Fruit fly (Drosophila melanogaster) whole organism, embryonic: ENCODE data around the gene FucTD.

Experiments
- Awh ChIP-seq: fragments of 200-800 bp; sonication (Bioruptor generic); IDR thresholded peaks from 2 replicates; pipeline ENCODE4, ENCODE4 v1.3.6; 2022; ENCODE audit warnings: missing biosample characterization, missing genetic modification characterization
- B-H1 ChIP-seq: fragments of 200-800 bp; sonication (Bioruptor generic); IDR thresholded peaks from 3 replicates; pipeline ENCODE4 v1.3.6; 2022; ENCODE audit warnings: missing biosample characterization, missing genetic modification characterization
- CG10462 ChIP-seq: fragments of 200-800 bp; sonication (Bioruptor generic); optimal IDR thresholded peaks from 2 replicates; lab custom pipeline; 2016; ENCODE audit warnings: missing biosample characterization, missing genetic modification characterization
- CG11085 ChIP-seq: fragments of 200-800 bp; sonication (Bioruptor generic); IDR thresholded peaks from 2 replicates; pipeline ENCODE4 v1.3.6; 2022; ENCODE audit warnings: missing biosample characterization, missing genetic modification characterization
- CG11398 ChIP-seq: fragments of 200-800 bp; sonication (Bioruptor generic); optimal IDR thresholded peaks from 2 replicates; lab custom pipeline; 2016; ENCODE audit warnings: missing biosample characterization, missing genetic modification characterization
- CG11504 ChIP-seq: fragments of 200-800 bp; sonication (Bioruptor generic); optimal IDR thresholded peaks from 3 replicates; lab custom pipeline; 2019; ENCODE audit warnings: missing biosample characterization, mild to moderate bottlenecking, missing genetic modification characterization, moderate library complexity
- CG13424 ChIP-seq: fragments of 200-800 bp; sonication (Bioruptor generic); optimal IDR thresholded peaks from 2 replicates; lab custom pipeline; 2019; ENCODE audit warnings: missing biosample characterization, mild to moderate bottlenecking, missing genetic modification characterization, moderate library complexity
- CG13624 ChIP-seq: fragments of 200-800 bp; sonication (Bioruptor generic); optimal IDR thresholded peaks from 2 replicates; lab custom pipeline; 2016; ENCODE audit warnings: missing biosample characterization, missing genetic modification characterization
- CG15011 ChIP-seq: fragments of 200-800 bp; sonication (Bioruptor generic); optimal IDR thresholded peaks from 3 replicates; lab custom pipeline; 2018; ENCODE audit warnings: missing biosample characterization, mild to moderate bottlenecking, missing genetic modification characterization
- CG17802 ChIP-seq: fragments of 200-800 bp; sonication (Bioruptor generic); optimal IDR thresholded peaks from 2 replicates; lab custom pipeline; 2018; ENCODE audit warnings: missing biosample characterization, mild to moderate bottlenecking, missing genetic modification characterization, moderate library complexity
- CG1792 ChIP-seq: fragments of 200-800 bp; sonication (Bioruptor generic); optimal IDR thresholded peaks from 2 replicates; lab custom pipeline; 2016; ENCODE audit warnings: missing biosample characterization, missing genetic modification characterization
- CG1832 ChIP-seq: fragments of 200-800 bp; sonication (Bioruptor generic); optimal IDR thresholded peaks from 2 replicates; lab custom pipeline; 2017; ENCODE audit warnings: missing biosample characterization, mild to moderate bottlenecking, missing genetic modification characterization, inconsistent platforms
- CG2875 ChIP-seq: fragments of 200-800 bp; sonication (Bioruptor generic); optimal IDR thresholded peaks from 2 replicates; lab custom pipeline; 2017; ENCODE audit warnings: missing biosample characterization, mild to moderate bottlenecking, missing genetic modification characterization, missing genetic modification reagents
- CG30431 ChIP-seq: fragments of 200-800 bp; sonication (Bioruptor generic); optimal IDR thresholded peaks from 2 replicates; lab custom pipeline; 2017; ENCODE audit warnings: missing biosample characterization, missing genetic modification characterization
- CG32772 ChIP-seq: fragments of 200-800 bp; sonication (Bioruptor generic); IDR thresholded peaks from 2 replicates; pipeline ENCODE4 v1.3.6; 2022; ENCODE audit warnings: missing biosample characterization, missing genetic modification characterization
- CG3995 ChIP-seq: fragments of 200-800 bp; sonication (Bioruptor generic); optimal IDR thresholded peaks from 3 replicates; lab custom pipeline; 2016; ENCODE audit warnings: missing biosample characterization, missing genetic modification characterization
- CG9876 ChIP-seq: fragments of 200-800 bp; sonication (Bioruptor generic); optimal IDR thresholded peaks from 2 replicates; lab custom pipeline; 2016; ENCODE audit warnings: missing biosample characterization, missing genetic modification characterization
- CTCF ChIP-seq: fragments of 200-800 bp; sonication (Bioruptor generic); optimal IDR thresholded peaks from 2 replicates; lab custom pipeline; 2017; ENCODE audit warnings: missing biosample characterization, mild to moderate bottlenecking, missing genetic modification characterization, moderate library complexity
- HmgZ ChIP-seq: fragments of 200-800 bp; sonication (Bioruptor generic); optimal IDR thresholded peaks from 2 replicates; lab custom pipeline; 2018; ENCODE audit warnings: missing biosample characterization, mild to moderate bottlenecking, missing genetic modification characterization
- Hsf ChIP-seq: fragments of 200-800 bp; sonication (Bioruptor generic); optimal IDR thresholded peaks from 3 replicates; lab custom pipeline; 2016; ENCODE audit warnings: missing biosample characterization, missing genetic modification characterization
- Jarid2 ChIP-seq: fragments of 200-800 bp; sonication (Bioruptor generic); optimal IDR thresholded peaks from 3 replicates; lab custom pipeline; 2017; ENCODE audit warnings: mild to moderate bottlenecking, missing biosample characterization, missing genetic modification reagents, missing genetic modification characterization
- MTF-1 ChIP-seq: fragments of 200-800 bp; sonication (Bioruptor generic); optimal IDR thresholded peaks from 2 replicates; lab custom pipeline; 2018; ENCODE audit warnings: missing biosample characterization, mild to moderate bottlenecking, missing genetic modification characterization, borderline replicate concordance
- Mes4 ChIP-seq: fragments of 200-800 bp; sonication (Bioruptor generic); optimal IDR thresholded peaks from 2 replicates; lab custom pipeline; 2016; ENCODE audit warnings: missing biosample characterization, missing genetic modification characterization
- NC2α ChIP-seq: fragments of 200-800 bp; sonication (Bioruptor generic); optimal IDR thresholded peaks from 2 replicates; lab custom pipeline; 2016; ENCODE audit warnings: missing biosample characterization, missing genetic modification characterization
- Nf-YB ChIP-seq: fragments of 200-800 bp; sonication (Bioruptor generic); optimal IDR thresholded peaks from 3 replicates; lab custom pipeline; 2019; ENCODE audit warnings: missing biosample characterization, mild to moderate bottlenecking, missing genetic modification characterization, moderate library complexity
- Trl ChIP-seq, 3 experiments: fragments of >200 bp in 2 of 3; fragments of 200-800 bp in 1 of 3; sonication (Bioruptor generic) in 1 of 3; optimal IDR thresholded peaks; 2 replicates in 1 of 3; 3 replicates in 2 of 3; lab custom pipeline; 2016 to 2017; ENCODE audit warnings: missing biosample characterization in 1 of 3, missing genetic modification characterization in 1 of 3
- Vsx1 ChIP-seq: fragments of 200-800 bp; sonication (Bioruptor generic); optimal IDR thresholded peaks from 2 replicates; lab custom pipeline; 2017; ENCODE audit warnings: missing biosample characterization, mild to moderate bottlenecking, missing genetic modification characterization, missing genetic modification reagents
- YL-1 ChIP-seq: fragments of 200-800 bp; sonication (Bioruptor generic); optimal IDR thresholded peaks from 3 replicates; lab custom pipeline; 2017; ENCODE audit warnings: missing biosample characterization, mild to moderate bottlenecking, missing genetic modification characterization
- ac ChIP-seq: fragments of 200-800 bp; sonication (Bioruptor generic); optimal IDR thresholded peaks from 3 replicates; lab custom pipeline; 2017; ENCODE audit warnings: missing biosample characterization, mild to moderate bottlenecking, missing genetic modification characterization
- ap ChIP-seq: fragments of 200-800 bp; sonication (Bioruptor generic); IDR thresholded peaks from 2 replicates; pipeline ENCODE4 v1.3.6; 2022; ENCODE audit warnings: missing biosample characterization, missing genetic modification characterization
- ase ChIP-seq: fragments of 200-800 bp; sonication (Bioruptor generic); IDR thresholded peaks from 3 replicates; pipeline ENCODE4 v1.3.6; 2022; ENCODE audit warnings: missing biosample characterization, missing genetic modification characterization
- az2 ChIP-seq: fragments of 200-800 bp; sonication (Bioruptor generic); optimal IDR thresholded peaks from 3 replicates; lab custom pipeline; 2016; ENCODE audit warnings: missing biosample characterization, missing genetic modification characterization
- cad ChIP-seq: fragments of >200 bp; optimal IDR thresholded peaks from 2 replicates; lab custom pipeline; 2017; ENCODE audit warnings: missing biosample characterization, missing genetic modification characterization
- croc ChIP-seq: fragments of 200-800 bp; sonication (Bioruptor generic); conservative IDR thresholded peaks from 3 replicates; pipeline ENCODE4 v1.3.6; 2022; ENCODE audit warnings: missing biosample characterization, missing genetic modification characterization
- dm ChIP-seq: fragments of 200-800 bp; sonication (Bioruptor generic); optimal IDR thresholded peaks from 3 replicates; lab custom pipeline; 2016; ENCODE audit warnings: missing biosample characterization, missing genetic modification characterization
- dpn ChIP-seq, 2 experiments: fragments of 200-800 bp; sonication (Bioruptor generic); optimal IDR thresholded peaks; 3 replicates each; lab custom pipeline; 2016; ENCODE audit warnings: missing biosample characterization in 2 of 2, missing genetic modification characterization in 2 of 2
- ham ChIP-seq: fragments of 200-800 bp; sonication (Bioruptor generic); IDR thresholded peaks from 2 replicates; pipeline ENCODE4 v1.3.6; 2022; ENCODE audit warnings: missing biosample characterization, missing genetic modification characterization
- jigr1 ChIP-seq: fragments of 200-800 bp; sonication (Bioruptor generic); IDR thresholded peaks from 3 replicates; pipeline ENCODE4 v1.3.6; 2022; ENCODE audit warnings: missing biosample characterization, missing genetic modification characterization
- lbe ChIP-seq: fragments of 200-800 bp; sonication (Bioruptor generic); optimal IDR thresholded peaks from 2 replicates; lab custom pipeline; 2016; ENCODE audit warnings: missing biosample characterization, mild to moderate bottlenecking, missing genetic modification characterization
- p53 ChIP-seq: fragments of 200-800 bp; sonication (Bioruptor generic); optimal IDR thresholded peaks from 2 replicates; lab custom pipeline; 2016; ENCODE audit warnings: missing biosample characterization, missing genetic modification characterization
- pita ChIP-seq: fragments of 200-800 bp; sonication (Bioruptor generic); optimal IDR thresholded peaks from 2 replicates; lab custom pipeline; 2017; ENCODE audit warnings: missing biosample characterization, mild to moderate bottlenecking, missing genetic modification characterization
- pzg ChIP-seq: fragments of 200-800 bp; sonication (Bioruptor generic); optimal IDR thresholded peaks from 3 replicates; lab custom pipeline; 2018; ENCODE audit warnings: missing biosample characterization, mild to moderate bottlenecking, missing genetic modification characterization, moderate library complexity
- run ChIP-seq: fragments of 200-800 bp; sonication (Bioruptor generic); optimal IDR thresholded peaks from 3 replicates; lab custom pipeline; 2018; ENCODE audit warnings: missing biosample characterization, mild to moderate bottlenecking, missing genetic modification characterization
- sc ChIP-seq, 3 experiments: fragments of >200 bp in 2 of 3; fragments of 200-800 bp in 1 of 3; sonication (Bioruptor generic) in 1 of 3; optimal IDR thresholded peaks; 2 replicates in 2 of 3; 3 replicates in 1 of 3; lab custom pipeline; 2017; ENCODE audit warnings: mild to moderate bottlenecking in 1 of 3, missing biosample characterization in 1 of 3, missing genetic modification characterization in 1 of 3, missing genetic modification reagents in 1 of 3
- sens-2 ChIP-seq: fragments of 200-800 bp; sonication (Bioruptor generic); IDR thresholded peaks from 2 replicates; pipeline ENCODE4 v1.3.6; 2022; ENCODE audit warnings: missing biosample characterization, missing genetic modification characterization
- sim ChIP-seq: fragments of 200-800 bp; sonication (Bioruptor generic); IDR thresholded peaks from 2 replicates; pipeline ENCODE4 v1.3.6; 2022; ENCODE audit warnings: missing biosample characterization, missing genetic modification characterization
- ssp ChIP-seq: fragments of 200-800 bp; sonication (Bioruptor generic); IDR thresholded peaks from 2 replicates; pipeline ENCODE4 v1.3.6; 2022; ENCODE audit warnings: missing biosample characterization, missing genetic modification characterization
- stwl ChIP-seq: fragments of 200-800 bp; sonication (Bioruptor generic); optimal IDR thresholded peaks from 3 replicates; lab custom pipeline; 2018; ENCODE audit warnings: missing biosample characterization, mild to moderate bottlenecking, missing genetic modification characterization, moderate library complexity
- tin ChIP-seq: fragments of 200-800 bp; sonication (Bioruptor generic); optimal IDR thresholded peaks from 3 replicates; lab custom pipeline; 2016; ENCODE audit warnings: missing biosample characterization, missing genetic modification characterization
- vvl ChIP-seq: fragments of 200-800 bp; sonication (Bioruptor generic); IDR thresholded peaks from 2 replicates; pipeline ENCODE4 v1.3.6; 2022; ENCODE audit warnings: missing biosample characterization, missing genetic modification characterization
- zfh2 ChIP-seq: fragments of 200-800 bp; sonication (Bioruptor generic); optimal IDR thresholded peaks from 2 replicates; lab custom pipeline; 2016; ENCODE audit warnings: missing biosample characterization, missing genetic modification characterization

Gene FucTD

DNA sequence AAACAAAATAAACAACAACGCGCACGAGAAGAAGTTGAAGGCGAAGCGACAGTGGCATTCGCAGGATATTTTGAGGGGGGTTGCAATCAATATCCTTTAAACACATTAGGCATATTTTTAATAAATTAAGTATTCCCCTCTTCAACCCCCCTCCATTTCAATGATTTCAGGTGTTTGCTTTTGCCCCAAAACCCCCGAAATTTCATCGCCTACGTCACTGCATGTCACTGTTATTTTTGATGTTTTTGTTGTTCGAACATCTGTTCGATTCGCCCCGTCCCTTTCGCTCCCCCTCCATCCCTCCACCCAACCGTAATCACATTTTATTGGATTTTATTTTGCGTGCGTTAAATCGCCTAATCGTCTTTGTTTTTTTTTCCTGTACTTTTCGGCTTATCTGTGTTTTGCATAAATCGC lies 47.8 kb upstream of the FucTD start (continued):
- TF ChIP-seq ac (GFP tag; lab: Kevin White, UChicago), result peak; percentile 78
- peak; percentile 74 for TF ChIP-seq lbe (GFP tag; lab: Kevin White, UChicago)
- peak; percentile 87 for TF ChIP-seq Awh (GFP tag; lab: Robert Waterston, UW)
- TF ChIP-seq cad (GFP tag; lab: Kevin White, UChicago), result no peak
- TF ChIP-seq CG9876, result peak; percentile 63
- TF ChIP-seq Mes4 (GFP tag; lab: Kevin White, UChicago), result peak; percentile 65
- TF ChIP-seq ssp (GFP tag; lab: Robert Waterston, UW), result peak; percentile 64
- peak; percentile 33 for TF ChIP-seq CG15011
- TF ChIP-seq CG11504 (tag; lab: Kevin White, UChicago), result peak; percentile 74
- peak; percentile 91 for TF ChIP-seq vvl (GFP tag; lab: Robert Waterston, UW)
- TF ChIP-seq CG10462 (GFP tag; lab: Kevin White, UChicago), result peak; percentile 68
- peak; percentile 79 to 84 for TF ChIP-seq dpn (GFP tag; optimal IDR thresholded peaks at IDR 0.05; lab: Kevin White, UChicago)
- peak; percentile 56 for TF ChIP-seq zfh2 (GFP tag; lab: Kevin White, UChicago)
- peak; percentile 48 for TF ChIP-seq CG3995 (GFP tag; lab: Kevin White, UChicago)
- TF ChIP-seq croc (GFP tag; lab: Robert Waterston, UW), result peak; percentile 79
- TF ChIP-seq p53 (GFP tag; lab: Kevin White, UChicago), result no peak
- TF ChIP-seq sim, result peak; percentile 81
- TF ChIP-seq B-H1 (GFP tag; lab: Robert Waterston, UW), result peak; percentile 78
- TF ChIP-seq YL-1 (GFP tag; lab: Kevin White, UChicago), result no peak
- TF ChIP-seq az2, result peak; percentile 75
- peak; percentile 46 for TF ChIP-seq CG17802
- no peak for TF ChIP-seq MTF-1 (GFP tag; lab: Kevin White, UChicago)
- TF ChIP-seq pita (GFP tag; lab: Kevin White, UChicago), result no peak
- TF ChIP-seq CG11085 (GFP tag; lab: Robert Waterston, UW), result peak; percentile 72
- TF ChIP-seq stwl, result peak; percentile 2
- peak; percentile 63 for TF ChIP-seq HmgZ (tag; lab: Kevin White, UChicago)
- no peak for TF ChIP-seq pzg (GFP tag; lab: Kevin White, UChicago)
- no peak for TF ChIP-seq jigr1 (GFP tag; lab: Robert Waterston, UW)
- TF ChIP-seq Trl (optimal IDR thresholded peaks at IDR 0.05; lab: Kevin White, UChicago), result no peak
- peak; percentile 77 for TF ChIP-seq Trl (GFP tag; optimal IDR thresholded peaks at IDR 0.05; lab: Kevin White, UChicago)
- peak; percentile 82 for TF ChIP-seq CG32772 (GFP tag; lab: Robert Waterston, UW)
- TF ChIP-seq sc (optimal IDR thresholded peaks at IDR 0.05; lab: Kevin White, UChicago), result no peak
- TF ChIP-seq sc (GFP tag; optimal IDR thresholded peaks at IDR 0.05; lab: Kevin White, UChicago), result peak; percentile 51
- TF ChIP-seq CTCF, result no peak
- TF ChIP-seq Nf-YB (GFP tag; lab: Kevin White, UChicago), result peak; percentile 29
- peak; percentile 15 for TF ChIP-seq NC2α
- TF ChIP-seq run (tag; lab: Kevin White, UChicago), result peak; percentile 44
- peak; percentile 56; the same call in 2 of the 3 replicates for TF ChIP-seq ase (GFP tag; lab: Robert Waterston, UW)
- TF ChIP-seq CG13424 (tag; lab: Kevin White, UChicago), result peak; percentile 65
- TF ChIP-seq CG1792 (GFP tag; lab: Kevin White, UChicago), result no peak
- TF ChIP-seq Hsf, result peak; percentile 80
- peak; percentile 78 for TF ChIP-seq CG30431 (GFP tag; lab: Kevin White, UChicago)
- TF ChIP-seq ham (GFP tag; lab: Robert Waterston, UW), result peak; percentile 66; the same call in 1 of the 2 replicates
- TF ChIP-seq Vsx1 (GFP tag; lab: Kevin White, UChicago), result no peak
- TF ChIP-seq tin (GFP tag; lab: Kevin White, UChicago), result peak; percentile 73
- no peak for TF ChIP-seq CG1832 (GFP tag; lab: Kevin White, UChicago)
- peak; percentile 57 for TF ChIP-seq sens-2 (GFP tag; lab: Robert Waterston, UW)
- peak; percentile 75 for TF ChIP-seq ap (GFP tag; lab: Robert Waterston, UW)
- peak; percentile 91 for TF ChIP-seq CG13624
- peak; percentile 49 for TF ChIP-seq dm
- peak; percentile 48 for TF ChIP-seq CG2875
- peak; percentile 48 for TF ChIP-seq Jarid2
- TF ChIP-seq CG11398 (GFP tag; lab: Kevin White, UChicago), result peak; percentile 57
